Fruit fly (Drosophila melanogaster): ENCODE data around the gene dsh.

dsh gene

DNA sequence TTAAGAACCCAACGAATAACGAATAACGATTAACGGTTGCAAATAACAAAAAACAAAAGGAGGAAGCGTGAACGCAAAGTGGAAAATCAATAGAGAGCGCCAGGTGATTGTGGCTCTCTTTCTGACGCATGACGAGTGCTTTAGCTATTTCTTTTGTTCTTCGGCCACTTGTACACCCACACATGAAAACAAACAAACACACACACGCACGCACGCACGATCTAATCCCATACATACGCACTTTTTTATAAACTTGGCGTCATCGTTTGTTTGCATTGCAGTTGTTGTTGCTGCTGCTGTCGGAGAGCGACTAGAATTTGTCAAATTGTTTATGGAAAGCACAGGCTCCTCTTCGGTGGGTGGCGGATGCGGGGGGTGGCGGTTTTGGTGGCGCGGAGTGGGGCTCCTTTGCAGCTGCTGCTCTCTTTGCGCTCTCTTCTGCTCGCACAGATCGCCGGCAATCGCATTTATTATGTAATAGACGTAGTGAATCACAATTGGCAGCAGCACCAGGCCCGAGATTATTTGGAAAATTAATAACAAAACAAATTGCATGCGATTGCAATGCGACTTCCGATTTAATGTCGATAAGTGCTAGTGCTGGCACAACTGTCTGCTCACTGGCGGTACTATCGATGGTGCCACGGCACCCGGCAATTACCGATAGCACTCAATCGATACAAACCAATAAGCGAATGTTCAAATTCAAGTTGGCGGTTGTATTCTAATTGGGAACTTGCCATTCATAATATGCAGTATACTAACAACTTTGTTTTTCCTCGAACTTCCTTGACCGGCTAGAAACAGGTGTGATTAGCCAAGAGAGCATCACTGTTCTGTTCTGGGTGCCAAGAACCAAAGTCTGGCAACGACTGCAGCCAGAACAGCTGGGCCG, 16.5 kb upstream of the dsh start (continued):
- TF ChIP-seq Deaf1 (tag; optimal IDR thresholded peaks at IDR 0.05) (no peak), bowl (GFP tag; IDR thresholded peaks at IDR 0.05) (no peak), CG10267 (tag; optimal IDR thresholded peaks at IDR 0.05) (peak; percentile 45), ind (GFP tag; optimal IDR thresholded peaks at IDR 0.05) (peak; percentile 53), sisA (GFP tag; IDR thresholded peaks at IDR 0.05) (no peak; the same call in 1 of the 2 replicates), GATAe (GFP tag; conservative IDR thresholded peaks at IDR 0.05) (no peak), CG6689 (GFP tag; IDR thresholded peaks at IDR 0.05) (no peak), stwl (tag; optimal IDR thresholded peaks at IDR 0.05) (peak; percentile 54), Doc2 (GFP tag; IDR thresholded peaks at IDR 0.05) (no peak), Ravus (GFP tag; IDR thresholded peaks at IDR 0.05) (no peak), pros (GFP tag; optimal IDR thresholded peaks at IDR 0.05) (no peak), CG10565 (GFP tag; optimal IDR thresholded peaks at IDR 0.05) (no peak), otp (GFP tag; IDR thresholded peaks at IDR 0.05) (no peak), Jarid2 (GFP tag; optimal IDR thresholded peaks at IDR 0.05) (no peak), CG3847 (GFP tag; IDR thresholded peaks at IDR 0.05) (peak; percentile 72), CG10959 (GFP tag; IDR thresholded peaks at IDR 0.05) (no peak), CG17359 (tag; optimal IDR thresholded peaks at IDR 0.05) (no peak), gcm2 (GFP tag; optimal IDR thresholded peaks at IDR 0.05) (no peak), Dp (GFP tag; optimal IDR thresholded peaks at IDR 0.05) (peak; percentile 64), ab (GFP tag; optimal IDR thresholded peaks at IDR 0.05) (no peak), CG16815 (GFP tag; optimal IDR thresholded peaks at IDR 0.05) (no peak), CG4328 (GFP tag; optimal IDR thresholded peaks at IDR 0.05) (peak; percentile 15), CG18764 (GFP tag; optimal IDR thresholded peaks at IDR 0.05) (no peak), prd (optimal IDR thresholded peaks at IDR 0.05) (no peak), prd (GFP tag; IDR thresholded peaks at IDR 0.05) (0 out of 3 replicates have a peak, but pooled peaks have one; percentile 20), HLH3B (GFP tag; IDR thresholded peaks at IDR 0.05) (0 out of 2 replicates have a peak, but pooled peaks have one; percentile 10), CG42726 (GFP tag; IDR thresholded peaks at IDR 0.05; ENCODE audit: partially characterized antibody) (peak; percentile 74), CG4282 (GFP tag; optimal IDR thresholded peaks at IDR 0.05) (peak; percentile 57), CG43689 (GFP tag; IDR thresholded peaks at IDR 0.05) (no peak), Kr (GFP tag; optimal IDR thresholded peaks at IDR 0.05) (no peak), vfl (GFP tag; optimal IDR thresholded peaks at IDR 0.05) (peak; percentile 25), pum (GFP tag; optimal IDR thresholded peaks at IDR 0.05) (peak; percentile 41), CG1647 (GFP tag; optimal IDR thresholded peaks at IDR 0.05) (peak; percentile 37), CG12391 (tag; optimal IDR thresholded peaks at IDR 0.05) (peak; percentile 63), Dll (GFP tag; IDR thresholded peaks at IDR 0.05; ENCODE audit: partially characterized antibody) (peak; percentile 92), sima (GFP tag; optimal IDR thresholded peaks at IDR 0.05) (no peak), mam (GFP tag; optimal IDR thresholded peaks at IDR 0.05) (peak; percentile 68), CoRest (tag; optimal IDR thresholded peaks at IDR 0.05) (peak; percentile 62), CG13894 (tag; optimal IDR thresholded peaks at IDR 0.05) (peak; percentile 30), Eip74EF (GFP tag; optimal IDR thresholded peaks at IDR 0.05) (no peak), CG9932 (GFP tag; IDR thresholded peaks at IDR 0.05) (peak; percentile 78), CG5953 (GFP tag; IDR thresholded peaks at IDR 0.05) (no peak), MTF-1 (GFP tag; optimal IDR thresholded peaks at IDR 0.05; ENCODE audit: borderline replicate concordance) (no peak), Elba2 (GFP tag; optimal IDR thresholded peaks at IDR 0.05) (peak; percentile 97), CG34422 (GFP tag; IDR thresholded peaks at IDR 0.05) (0 out of 3 replicates have a peak, but pooled peaks have one; percentile 34), lbe (GFP tag; optimal IDR thresholded peaks at IDR 0.05) (no peak), Hsf (GFP tag; optimal IDR thresholded peaks at IDR 0.05) (peak; percentile 61), Med (GFP tag) (peak; percentile 85), chif (GFP tag; optimal IDR thresholded peaks at IDR 0.05) (peak in 1 of 2 experiments; percentile 31)

Data from whole organism, embryonic.